Fruit fly (Drosophila melanogaster) whole organism, wandering third instar larva: Measurements from ENCODE around the gene RpL7-like.

Experiments
- CG9705 ChIP-seq: fragments of 200-800 bp; sonication (Bioruptor generic); optimal IDR thresholded peaks from 2 replicates; lab custom pipeline; 2018; ENCODE audit warnings: missing biosample characterization, mild to moderate bottlenecking, missing genetic modification characterization
- CrebA ChIP-seq: fragments of 200-800 bp; sonication (Bioruptor generic); optimal IDR thresholded peaks from 2 replicates; lab custom pipeline; 2016; ENCODE audit warnings: missing biosample characterization, mild to moderate bottlenecking, missing genetic modification characterization, borderline replicate concordance
- Dfd ChIP-seq: fragments of >200 bp; optimal IDR thresholded peaks from 2 replicates; lab custom pipeline; 2017; ENCODE audit warnings: missing biosample characterization, missing genetic modification characterization
- GATAd ChIP-seq: sonication (Bioruptor generic); optimal IDR thresholded peaks from 2 replicates; lab custom pipeline; 2016; ENCODE audit warnings: missing biosample characterization, missing genetic modification characterization
- HLH106 ChIP-seq: fragments of 200-800 bp; optimal IDR thresholded peaks from 3 replicates; lab custom pipeline; 2019; ENCODE audit warnings: missing biosample characterization, mild to moderate bottlenecking, missing genetic modification characterization, moderate library complexity
- Hnf4 ChIP-seq: fragments of 200-800 bp; sonication (Bioruptor generic); optimal IDR thresholded peaks from 2 replicates; lab custom pipeline; 2016; ENCODE audit warnings: missing biosample characterization, mild to moderate bottlenecking, missing genetic modification characterization
- Hr78 ChIP-seq: fragments of >200 bp; optimal IDR thresholded peaks from 2 replicates; lab custom pipeline; 2017; ENCODE audit warnings: missing biosample characterization, missing genetic modification characterization
- Hr83 ChIP-seq: fragments of 200-300 bp; sonication (Bioruptor generic); optimal IDR thresholded peaks from 2 replicates; lab custom pipeline; 2016; ENCODE audit warnings: missing biosample characterization, mild to moderate bottlenecking, missing genetic modification characterization, moderate library complexity; ENCODE audit not compliant: poor library complexity, severe bottlenecking
- Jra ChIP-seq: sonication (Bioruptor generic); optimal IDR thresholded peaks from 2 replicates; lab custom pipeline; 2016; ENCODE audit warnings: missing biosample characterization, missing genetic modification characterization
- Mio ChIP-seq: sonication (Bioruptor generic); optimal IDR thresholded peaks from 2 replicates; lab custom pipeline; 2016; ENCODE audit warnings: missing biosample characterization, missing genetic modification characterization
- N ChIP-seq: fragments of >200 bp; optimal IDR thresholded peaks from 2 replicates; lab custom pipeline; 2018; ENCODE audit warnings: missing biosample characterization, missing external identifiers, missing genetic modification characterization
- OdsH ChIP-seq: fragments of 200-800 bp; sonication (Bioruptor generic); optimal IDR thresholded peaks from 2 replicates; lab custom pipeline; 2016; ENCODE audit warnings: missing biosample characterization, mild to moderate bottlenecking, missing genetic modification characterization
- Rel ChIP-seq, 2 experiments: fragments of 200-800 bp; sonication (Bioruptor generic) in 1 of 2; optimal IDR thresholded peaks; 2 replicates in 1 of 2; 3 replicates in 1 of 2; lab custom pipeline; 2016 to 2019; ENCODE audit warnings: mild to moderate bottlenecking in 2 of 2, missing biosample characterization in 2 of 2, missing genetic modification characterization in 2 of 2, moderate library complexity in 1 of 2
- Sp1 ChIP-seq: fragments of 200-800 bp; sonication (Bioruptor generic); optimal IDR thresholded peaks from 3 replicates; lab custom pipeline; 2019; ENCODE audit warnings: missing biosample characterization, mild to moderate bottlenecking, missing genetic modification characterization, moderate library complexity
- br ChIP-seq: fragments of 200-800 bp; sonication (Bioruptor generic); optimal IDR thresholded peaks from 2 replicates; lab custom pipeline; 2016; ENCODE audit warnings: missing biosample characterization, missing genetic modification characterization
- brk ChIP-seq: fragments of 200-800 bp; sonication (Bioruptor generic); optimal IDR thresholded peaks from 2 replicates; lab custom pipeline; 2016; ENCODE audit warnings: missing biosample characterization, mild to moderate bottlenecking, missing genetic modification characterization
- dl ChIP-seq, 2 experiments: fragments of 175-275, 200-275 bp in 1 of 2; fragments of 200-275 bp in 1 of 2; sonication (Bioruptor generic); optimal IDR thresholded peaks; lab custom pipeline; 2018; ENCODE audit warnings: mild to moderate bottlenecking in 2 of 2, missing biosample characterization in 2 of 2, missing genetic modification characterization in 2 of 2, moderate library complexity in 2 of 2; ENCODE audit not compliant: partially characterized antibody in 2 of 2, insufficient read depth in 1 of 2
- dmrt93B ChIP-seq: fragments of 200-800 bp; sonication (Bioruptor generic); optimal IDR thresholded peaks from 2 replicates; lab custom pipeline; 2018; ENCODE audit warnings: missing biosample characterization, mild to moderate bottlenecking, missing genetic modification characterization
- ey ChIP-seq: fragments of 200-800 bp; sonication (Bioruptor generic); optimal IDR thresholded peaks from 2 replicates; lab custom pipeline; 2016; ENCODE audit warnings: missing biosample characterization, missing genetic modification characterization
- foxo ChIP-seq, 2 experiments: fragments of 200-800 bp; sonication (Bioruptor generic); optimal IDR thresholded peaks; 2 replicates in 1 of 2; 3 replicates in 1 of 2; lab custom pipeline; 2016 to 2017; ENCODE audit warnings: missing biosample characterization in 2 of 2, missing genetic modification characterization in 2 of 2
- fru ChIP-seq: fragments of 200-800 bp; sonication (Bioruptor generic); optimal IDR thresholded peaks from 3 replicates; lab custom pipeline; 2016; ENCODE audit warnings: missing biosample characterization, mild to moderate bottlenecking, missing genetic modification characterization
- h ChIP-seq: fragments of 200-800 bp; sonication (Bioruptor generic); optimal IDR thresholded peaks from 3 replicates; lab custom pipeline; 2016; ENCODE audit warnings: missing biosample characterization, mild to moderate bottlenecking, missing genetic modification characterization
- jim ChIP-seq: fragments of 175-275, 200-325 bp; sonication (Bioruptor generic); optimal IDR thresholded peaks from 2 replicates; lab custom pipeline; 2016; ENCODE audit warnings: missing biosample characterization, mild to moderate bottlenecking, missing genetic modification characterization
- lola ChIP-seq: fragments of >200 bp; optimal IDR thresholded peaks from 2 replicates; lab custom pipeline; 2017; ENCODE audit warnings: missing biosample characterization, missing genetic modification characterization
- psq ChIP-seq: fragments of 200-800 bp; sonication (Bioruptor generic); optimal IDR thresholded peaks from 3 replicates; lab custom pipeline; 2017; ENCODE audit warnings: missing biosample characterization, mild to moderate bottlenecking, missing genetic modification characterization, moderate library complexity
- rgr ChIP-seq: fragments of 200-800 bp; sonication (Bioruptor generic); optimal IDR thresholded peaks from 3 replicates; lab custom pipeline; 2016; ENCODE audit warnings: missing biosample characterization, mild to moderate bottlenecking, missing genetic modification characterization
- sage ChIP-seq: fragments of 200-800 bp; sonication (Bioruptor generic); optimal IDR thresholded peaks from 2 replicates; lab custom pipeline; 2016; ENCODE audit warnings: missing biosample characterization, mild to moderate bottlenecking, missing genetic modification characterization
- sv ChIP-seq: fragments of 200-800 bp; sonication (Bioruptor generic); optimal IDR thresholded peaks from 3 replicates; lab custom pipeline; 2016; ENCODE audit warnings: missing biosample characterization, missing genetic modification characterization
- tai ChIP-seq: sonication (Bioruptor generic); optimal IDR thresholded peaks from 2 replicates; lab custom pipeline; 2016; ENCODE audit warnings: missing biosample characterization, missing genetic modification characterization
- usp ChIP-seq: fragments of >200 bp; optimal IDR thresholded peaks from 2 replicates; lab custom pipeline; 2017; ENCODE audit warnings: missing biosample characterization, missing genetic modification characterization
- woc ChIP-seq: sonication (Bioruptor generic); optimal IDR thresholded peaks from 2 replicates; lab custom pipeline; 2016; ENCODE audit warnings: missing biosample characterization, mild to moderate bottlenecking, missing genetic modification characterization

RpL7-like gene

DNA sequence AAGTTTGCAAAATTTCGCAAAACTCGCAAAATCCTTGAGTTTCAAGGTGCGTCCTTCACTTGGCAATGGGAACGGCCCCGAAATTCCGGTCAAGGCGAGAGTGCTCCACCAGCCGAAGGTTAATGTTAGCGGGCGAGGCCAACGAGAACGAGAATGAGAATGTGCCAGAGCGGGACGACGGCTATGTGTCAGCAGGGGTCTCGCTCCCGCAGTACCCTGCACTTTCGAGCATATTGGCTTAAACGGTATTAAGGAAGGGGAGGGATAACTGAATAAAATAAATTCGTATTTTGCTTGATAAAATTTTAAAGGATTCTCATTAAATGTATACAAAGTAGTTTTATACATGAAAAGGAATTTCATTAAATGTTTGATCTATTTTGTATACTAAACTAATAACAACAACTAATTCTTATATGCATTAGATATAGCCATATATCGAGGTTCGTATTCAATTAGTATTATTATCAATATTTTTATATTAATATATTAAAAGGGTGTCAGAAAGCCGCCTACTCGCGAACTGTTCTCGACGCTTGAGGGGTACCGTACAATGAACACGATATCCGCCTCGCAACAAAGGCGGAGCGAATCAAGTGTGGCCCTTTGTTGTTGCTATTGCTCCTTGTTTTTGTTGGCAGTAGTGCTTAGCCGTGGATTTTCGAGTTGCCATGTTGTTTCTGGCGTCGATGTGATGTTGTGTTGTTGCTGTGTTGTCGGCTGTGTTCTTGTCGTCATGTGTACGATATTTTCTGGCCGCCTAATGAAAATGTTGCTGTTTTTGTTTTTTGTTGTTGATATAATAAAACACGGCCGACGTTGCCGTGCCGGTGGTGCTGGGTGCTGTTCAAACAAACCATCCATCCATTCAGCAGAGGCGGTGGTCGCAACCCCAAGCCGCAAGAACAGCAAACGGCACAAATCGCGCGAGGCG, 49.5 kb upstream of the RpL7-like start (continued):
- peak; percentile 30 for TF ChIP-seq Dfd (GFP tag; lab: Kevin White, UChicago)

DNA sequence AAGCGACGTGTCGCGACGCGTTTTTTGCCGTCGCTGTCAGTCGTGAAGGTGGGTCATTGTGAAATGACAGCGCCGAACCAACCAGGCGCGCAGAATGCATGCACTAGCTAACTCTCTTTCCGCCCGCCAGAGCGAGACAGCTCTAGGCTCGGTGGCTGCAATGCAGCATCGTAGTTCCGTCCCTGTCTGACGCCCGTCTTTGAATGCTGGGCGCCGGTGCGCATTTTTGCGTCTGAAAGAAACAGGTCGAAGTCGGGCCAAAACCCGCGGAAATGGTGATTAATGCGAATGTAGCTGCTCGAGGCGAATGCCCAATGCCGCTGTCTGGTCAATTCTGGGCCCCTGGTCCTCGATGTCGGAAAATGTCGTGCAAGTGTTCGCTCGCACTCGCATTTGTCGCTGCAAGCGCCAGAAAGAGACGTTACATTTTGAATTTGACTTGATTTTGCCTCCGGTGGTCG, 48.8 kb upstream of the RpL7-like start:
- TF ChIP-seq OdsH (GFP tag; lab: Kevin White, UChicago) (no peak), N (no peak), dl (GFP tag; optimal IDR thresholded peaks at IDR 0.05; lab: Kevin White, UChicago; ENCODE audit: insufficient read depth in 1 of 2, partially characterized antibody in 2 of 2) (peak; percentile 78 to 87), ey (GFP tag; lab: Kevin White, UChicago) (peak; percentile 48), Rel (GFP tag; optimal IDR thresholded peaks at IDR 0.05; lab: Kevin White, UChicago) (no peak), Rel (tag; optimal IDR thresholded peaks at IDR 0.05; lab: Kevin White, UChicago) (peak; percentile 96), Hnf4 (GFP tag; lab: Kevin White, UChicago) (peak; percentile 45), woc (GFP tag; lab: Kevin White, UChicago) (no peak), CrebA (GFP tag; lab: Kevin White, UChicago) (no peak), Mio (GFP tag; lab: Kevin White, UChicago) (no peak), CG9705 (peak; percentile 3), sage (GFP tag; lab: Kevin White, UChicago) (no peak), br (GFP tag; lab: Kevin White, UChicago) (peak; percentile 76), sv (no peak), Hr83 (GFP tag; lab: Kevin White, UChicago) (peak; percentile 88), fru (GFP tag; lab: Kevin White, UChicago) (peak; percentile 56), dmrt93B (peak; percentile 12), rgr (GFP tag; lab: Kevin White, UChicago) (peak; percentile 45), HLH106 (tag; lab: Kevin White, UChicago) (peak; percentile 51), usp (GFP tag; lab: Kevin White, UChicago) (no peak), h (GFP tag; lab: Kevin White, UChicago) (peak; percentile 86), Sp1 (GFP tag; lab: Kevin White, UChicago) (peak; percentile 76), Jra (peak; percentile 86)

DNA sequence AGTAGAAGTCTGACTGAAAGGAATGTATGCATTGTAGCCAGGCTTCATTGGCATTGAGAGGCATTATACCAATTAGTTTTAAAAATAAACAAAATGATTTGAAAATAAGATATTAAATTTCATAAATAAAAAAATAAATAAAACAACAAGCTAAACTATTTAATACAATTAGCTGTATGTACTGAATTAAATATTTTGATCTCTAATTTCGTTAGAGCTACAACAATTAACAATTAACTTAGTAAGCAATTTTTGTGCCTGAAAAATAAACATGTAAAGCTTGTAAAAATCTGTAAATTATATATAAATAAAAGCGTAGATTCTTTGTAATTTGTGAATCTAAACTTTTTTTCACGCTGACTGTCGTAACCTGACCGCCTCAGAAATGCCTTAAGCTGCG, 48.3 kb upstream of the RpL7-like start, which contains the start of gene Rh5:
Rh5 (plus strand) TSS at position 301 of the 400 bp plus-strand sequence.
- no peak for TF ChIP-seq woc (GFP tag; lab: Kevin White, UChicago)
- TF ChIP-seq br (GFP tag; lab: Kevin White, UChicago), result no peak
- TF ChIP-seq rgr (GFP tag; lab: Kevin White, UChicago), result no peak
- TF ChIP-seq ey (GFP tag; lab: Kevin White, UChicago), result no peak
- no peak for TF ChIP-seq dmrt93B
- no peak for TF ChIP-seq Hnf4 (GFP tag; lab: Kevin White, UChicago)
- TF ChIP-seq Sp1 (GFP tag; lab: Kevin White, UChicago), result no peak
- no peak for TF ChIP-seq Hr78
- TF ChIP-seq brk, result no peak
- TF ChIP-seq Mio (GFP tag; lab: Kevin White, UChicago), result no peak
- TF ChIP-seq lola (GFP tag; lab: Kevin White, UChicago), result no peak
- no peak for TF ChIP-seq Rel (GFP tag; optimal IDR thresholded peaks at IDR 0.05; lab: Kevin White, UChicago)
- TF ChIP-seq Rel (tag; optimal IDR thresholded peaks at IDR 0.05; lab: Kevin White, UChicago), result no peak
- TF ChIP-seq Hr83 (GFP tag; lab: Kevin White, UChicago), result no peak
- no peak for TF ChIP-seq tai

DNA sequence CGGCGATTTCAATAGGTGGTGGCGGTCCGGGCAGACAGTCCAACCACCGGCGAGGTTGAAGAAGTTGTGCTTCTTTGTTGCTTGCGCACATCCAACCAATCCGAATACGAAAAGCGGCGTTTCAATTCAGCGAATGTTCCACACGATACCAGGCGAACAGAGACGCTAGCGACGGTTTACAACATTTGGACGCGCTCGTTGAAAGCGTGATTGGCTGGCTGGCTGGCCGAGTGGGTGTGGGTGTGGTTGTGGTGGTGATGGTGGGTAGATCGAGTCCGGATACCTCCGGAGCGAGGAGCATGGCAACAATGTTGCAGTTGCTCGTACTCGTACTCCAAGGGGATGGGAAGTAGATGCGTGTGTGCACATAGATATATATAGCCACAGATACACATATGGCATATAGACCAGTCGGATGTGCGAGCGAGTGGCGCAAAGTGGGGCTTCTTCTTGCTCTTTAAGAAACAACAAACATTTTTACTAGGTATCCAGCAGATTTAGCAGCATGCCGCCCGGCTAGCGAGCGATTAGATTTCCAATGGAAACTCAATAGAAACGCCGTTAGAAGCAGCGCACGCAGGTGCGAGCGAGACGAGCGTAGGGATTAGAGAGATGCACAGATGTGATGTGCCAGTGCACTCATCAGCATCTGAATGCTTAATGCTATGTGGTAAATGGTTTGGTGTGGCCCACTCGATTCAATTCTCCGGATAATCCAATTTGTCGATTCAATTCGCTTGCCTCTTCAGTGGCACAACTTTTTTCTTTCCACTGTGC, 45.8 kb upstream of the RpL7-like start:
- TF ChIP-seq Mio (GFP tag; lab: Kevin White, UChicago) (peak; percentile 4), N (no peak), jim (no peak), Hnf4 (GFP tag; lab: Kevin White, UChicago) (peak; percentile 49), tai (no peak), Sp1 (GFP tag; lab: Kevin White, UChicago) (peak; percentile 45), foxo (GFP tag; optimal IDR thresholded peaks at IDR 0.05; lab: Kevin White, UChicago) (peak in 1 of 2 experiments; percentile 22), psq (peak; percentile 12), OdsH (GFP tag; lab: Kevin White, UChicago) (no peak), dmrt93B (no peak), dl (GFP tag; optimal IDR thresholded peaks at IDR 0.05; lab: Kevin White, UChicago; ENCODE audit: insufficient read depth in 1 of 2, partially characterized antibody in 2 of 2) (peak; percentile 61 to 69), woc (GFP tag; lab: Kevin White, UChicago) (no peak), Jra (peak; percentile 51), Hr83 (GFP tag; lab: Kevin White, UChicago) (peak; percentile 57), Rel (GFP tag; optimal IDR thresholded peaks at IDR 0.05; lab: Kevin White, UChicago) (no peak), Rel (tag; optimal IDR thresholded peaks at IDR 0.05; lab: Kevin White, UChicago) (peak; percentile 81), h (GFP tag; lab: Kevin White, UChicago) (peak; percentile 70), GATAd (GFP tag; lab: Kevin White, UChicago) (no peak), CG9705 (no peak), usp (GFP tag; lab: Kevin White, UChicago) (no peak), fru (GFP tag; lab: Kevin White, UChicago) (peak; percentile 17), HLH106 (tag; lab: Kevin White, UChicago) (peak; percentile 13), br (GFP tag; lab: Kevin White, UChicago) (peak; percentile 39)
